Fruit fly (Drosophila melanogaster) whole organism, pupa: ENCODE data around the gene mRpS18A.

ENCODE experiments used
- CG12605 ChIP-seq: fragments of 200-800 bp; sonication (Bioruptor generic); IDR thresholded peaks from 2 replicates; pipeline ENCODE4 v1.3.6; 2022; ENCODE audit warnings: missing biosample characterization, missing genetic modification characterization
- CG13204 ChIP-seq: fragments of 200-800 bp; sonication (Bioruptor generic); optimal IDR thresholded peaks from 2 replicates; lab custom pipeline; 2018; ENCODE audit warnings: missing biosample characterization, mild to moderate bottlenecking, missing genetic modification characterization, moderate library complexity
- CG14655 ChIP-seq: fragments of 200-800 bp; sonication (Bioruptor generic); optimal IDR thresholded peaks from 3 replicates; lab custom pipeline; 2017; ENCODE audit warnings: mild to moderate bottlenecking, missing biosample characterization, missing genetic modification reagents, missing genetic modification characterization
- CG17806 ChIP-seq: fragments of 200-800 bp; sonication (Bioruptor generic); optimal IDR thresholded peaks from 2 replicates; lab custom pipeline; 2018; ENCODE audit warnings: missing biosample characterization, mild to moderate bottlenecking, missing genetic modification characterization, moderate library complexity
- CG32121 ChIP-seq: fragments of 200-800 bp; sonication (Bioruptor generic); IDR thresholded peaks from 2 replicates; pipeline ENCODE4 v1.3.6; 2022; ENCODE audit warnings: missing biosample characterization, missing genetic modification characterization
- CG34367 ChIP-seq: fragments of 200-800 bp; sonication (Bioruptor generic); optimal IDR thresholded peaks from 2 replicates; lab custom pipeline; 2018; ENCODE audit warnings: missing biosample characterization, mild to moderate bottlenecking, missing genetic modification characterization
- CG8159 ChIP-seq: fragments of 200-800 bp; sonication (Bioruptor generic); optimal IDR thresholded peaks from 3 replicates; lab custom pipeline; 2018; ENCODE audit warnings: missing biosample characterization, mild to moderate bottlenecking, missing genetic modification characterization, moderate library complexity
- CG8301 ChIP-seq: fragments of 200-800 bp; sonication (Bioruptor generic); optimal IDR thresholded peaks from 2 replicates; lab custom pipeline; 2018; ENCODE audit warnings: missing biosample characterization, mild to moderate bottlenecking, missing genetic modification characterization
- EcR ChIP-seq: fragments of 200-800 bp; sonication (Bioruptor generic); optimal IDR thresholded peaks from 3 replicates; lab custom pipeline; 2019; ENCODE audit warnings: missing biosample characterization, missing genetic modification characterization, mild to moderate bottlenecking, moderate library complexity, missing genetic modification reagents
- Pif1A ChIP-seq: fragments of 200-800 bp; sonication (Bioruptor generic); optimal IDR thresholded peaks from 3 replicates; lab custom pipeline; 2016; ENCODE audit warnings: missing biosample characterization, missing genetic modification characterization
- gl ChIP-seq: fragments of 200-800 bp; sonication (Bioruptor generic); optimal IDR thresholded peaks from 2 replicates; lab custom pipeline; 2018; ENCODE audit warnings: missing biosample characterization, mild to moderate bottlenecking, missing genetic modification characterization

DNA sequence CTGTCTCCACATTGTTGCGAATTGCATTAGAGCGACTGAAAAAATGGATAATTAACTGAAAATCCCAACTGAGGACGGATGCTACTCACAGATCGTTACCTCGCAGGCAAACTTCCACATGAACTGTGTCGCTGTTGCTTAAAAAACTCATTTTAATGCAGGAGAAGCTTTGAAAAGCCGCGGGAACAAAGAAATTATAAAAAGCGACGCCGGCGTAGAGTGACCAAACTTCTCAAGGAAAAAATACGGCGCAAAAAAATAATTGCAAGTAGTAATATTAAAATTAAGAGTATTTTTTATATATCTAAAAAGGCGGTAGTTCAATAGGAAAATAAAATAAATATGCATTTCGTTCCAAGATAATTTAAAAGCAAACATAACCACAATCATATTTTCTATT, 871 bp downstream of the mRpS18A start, which contains the start of gene pch2:
- no peak for TF ChIP-seq CG12605 (GFP tag; lab: Robert Waterston, UW)
- TF ChIP-seq EcR (GFP tag; lab: Kevin White, UChicago): no peak
- no peak for TF ChIP-seq CG14655 (GFP tag; lab: Kevin White, UChicago)
- no peak for TF ChIP-seq CG17806 (tag; lab: Kevin White, UChicago)
- TF ChIP-seq CG32121: no peak
- TF ChIP-seq gl (tag; lab: Kevin White, UChicago): no peak
- no peak for TF ChIP-seq CG13204 (GFP tag; lab: Kevin White, UChicago)
- no peak for TF ChIP-seq Pif1A (GFP tag; lab: Kevin White, UChicago)
- no peak for TF ChIP-seq CG34367 (tag; lab: Kevin White, UChicago)
- TF ChIP-seq CG8159 (tag; lab: Kevin White, UChicago): no peak
- no peak for TF ChIP-seq CG8301 (tag; lab: Kevin White, UChicago)
